Fruit fly (Drosophila melanogaster): Measurements from ENCODE around the gene CG5421.

Gene CG5421

dm6 chr2L:12423106-12423836 lies 24.7 kb downstream of the CG5421 start, which contains the start of gene vir-1:
Gene vir-1, minus strand, starts transcription at chr2L:12423439.
- TF ChIP-seq CTCF (optimal IDR thresholded peaks at IDR 0.05) (no peak), CG8478 (optimal IDR thresholded peaks at IDR 0.05) (no peak)

- TF ChIP-seq CG8478 (optimal IDR thresholded peaks at IDR 0.05), result no peak
- no peak for TF ChIP-seq CTCF (optimal IDR thresholded peaks at IDR 0.05)
Measured at dm6 chr2L:12421793-12422691, 25.9 kb downstream of the CG5421 start.

- TF ChIP-seq CG8478 (optimal IDR thresholded peaks at IDR 0.05) (no peak), CTCF (optimal IDR thresholded peaks at IDR 0.05) (no peak)
Measured at dm6 chr2L:12421188-12421587, 26.7 kb downstream of the CG5421 start.

dm6 chr2L:12415485-12416137 lies 32.3 kb downstream of the CG5421 start:
- TF ChIP-seq CTCF (optimal IDR thresholded peaks at IDR 0.05) (no peak), CG8478 (optimal IDR thresholded peaks at IDR 0.05) (no peak)

dm6 chr2L:12413899-12414298 lies 34.0 kb downstream of the CG5421 start:
- TF ChIP-seq CTCF (optimal IDR thresholded peaks at IDR 0.05) (no peak), CG8478 (optimal IDR thresholded peaks at IDR 0.05) (no peak)

- no peak for TF ChIP-seq CTCF (optimal IDR thresholded peaks at IDR 0.05)
- no peak for TF ChIP-seq CG8478 (optimal IDR thresholded peaks at IDR 0.05)
Measured at dm6 chr2L:12410679-12411078, 37.3 kb downstream of the CG5421 start.

dm6 chr2L:12404555-12405077 lies 43.3 kb downstream of the CG5421 start:
- no peak for TF ChIP-seq CG8478 (optimal IDR thresholded peaks at IDR 0.05)
- no peak for TF ChIP-seq CTCF (optimal IDR thresholded peaks at IDR 0.05)

- no peak for TF ChIP-seq CG8478 (optimal IDR thresholded peaks at IDR 0.05)
- no peak for TF ChIP-seq CTCF (optimal IDR thresholded peaks at IDR 0.05)
Measured at dm6 chr2L:12397974-12398373, 50.0 kb downstream of the CG5421 start, which contains the start of gene Pkd2. Gene Pkd2, plus strand, starts transcription at chr2L:12398274.

Measured in S2 (cell line).